Worm (Caenorhabditis elegans): ENCODE measurements around the gene srh-70.

The srh-70 gene

DNA sequence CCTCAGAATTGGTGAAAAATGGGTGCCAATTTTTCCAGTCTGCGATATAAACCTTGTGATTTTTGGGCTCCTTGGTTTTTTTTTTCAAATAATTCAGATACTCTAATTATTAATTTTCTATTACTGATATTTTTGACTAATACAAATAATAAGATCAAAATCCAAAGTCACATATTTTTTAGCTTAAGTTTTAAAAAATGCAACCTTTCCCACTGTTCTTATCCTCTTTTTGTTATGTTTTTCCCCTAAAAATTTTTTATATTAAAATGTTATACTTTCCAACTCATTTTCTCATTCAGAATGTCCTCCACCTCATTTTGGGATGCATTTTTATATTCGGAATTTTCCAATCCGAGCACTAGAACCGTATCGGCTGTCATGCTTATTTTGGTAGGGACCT is 12.3 kb upstream of the srh-70 start, which contains the start of gene srx-120:
Gene srx-120 (plus strand): TSS at position 301 of the 400 bp plus-strand sequence.
- TF ChIP-seq him-1 (tag; optimal IDR thresholded peaks at IDR 0.05) (no peak), W03F9.2 (tag; optimal IDR thresholded peaks at IDR 0.05) (no peak), dao-5 (tag; optimal IDR thresholded peaks at IDR 0.05) (no peak)

DNA sequence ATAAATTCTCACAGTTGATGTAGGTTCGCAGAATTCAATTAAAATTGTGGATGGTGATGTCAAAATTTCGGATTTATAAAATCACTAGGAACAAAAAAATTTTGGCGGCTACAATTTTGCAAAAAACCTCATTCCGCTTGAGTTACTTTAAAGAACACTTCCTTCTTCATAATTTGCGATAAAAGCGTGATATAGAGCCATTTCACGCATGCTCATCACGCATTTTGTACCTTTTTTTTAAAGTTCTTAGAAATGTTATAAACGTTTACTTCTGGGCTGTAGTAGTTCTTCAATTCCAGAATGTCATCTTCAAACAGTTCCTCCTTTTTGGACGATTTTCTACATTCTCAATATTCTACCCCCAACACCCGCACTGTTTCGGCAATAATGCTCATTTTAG is 9.3 kb upstream of the srh-70 start, which contains the start of gene srx-119:
Gene srx-119 (plus strand): TSS at position 301 of the 400 bp plus-strand sequence.
- TF ChIP-seq him-1 (tag; optimal IDR thresholded peaks at IDR 0.05) = no peak
- no peak for TF ChIP-seq W03F9.2 (tag; optimal IDR thresholded peaks at IDR 0.05)
- no peak for TF ChIP-seq dao-5 (tag; optimal IDR thresholded peaks at IDR 0.05)

DNA sequence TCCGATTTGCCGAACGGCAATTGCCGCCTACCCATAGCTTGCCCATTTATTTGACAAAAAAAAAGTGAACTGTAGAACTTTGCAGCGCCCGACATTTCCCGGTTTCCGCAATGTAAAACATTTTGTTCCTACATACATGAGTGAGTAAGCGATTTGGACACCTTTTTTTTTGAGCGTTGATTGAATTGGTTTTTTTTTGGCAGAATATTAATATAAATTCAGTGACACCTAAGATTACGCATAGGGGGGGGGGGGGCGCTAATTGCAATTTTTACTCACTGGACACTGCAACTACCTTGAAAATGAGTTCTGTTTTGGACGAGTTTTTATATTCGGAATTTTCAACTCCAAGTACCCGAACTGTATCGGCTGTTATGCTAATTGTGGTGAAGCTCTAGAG is 6.9 kb upstream of the srh-70 start, which contains the start of gene srx-118:
Gene srx-118 (plus strand): TSS at position 301 of the 400 bp plus-strand sequence.
- TF ChIP-seq dao-5 (tag; optimal IDR thresholded peaks at IDR 0.05) (no peak), him-1 (tag; optimal IDR thresholded peaks at IDR 0.05) (no peak), W03F9.2 (tag; optimal IDR thresholded peaks at IDR 0.05) (no peak)

DNA sequence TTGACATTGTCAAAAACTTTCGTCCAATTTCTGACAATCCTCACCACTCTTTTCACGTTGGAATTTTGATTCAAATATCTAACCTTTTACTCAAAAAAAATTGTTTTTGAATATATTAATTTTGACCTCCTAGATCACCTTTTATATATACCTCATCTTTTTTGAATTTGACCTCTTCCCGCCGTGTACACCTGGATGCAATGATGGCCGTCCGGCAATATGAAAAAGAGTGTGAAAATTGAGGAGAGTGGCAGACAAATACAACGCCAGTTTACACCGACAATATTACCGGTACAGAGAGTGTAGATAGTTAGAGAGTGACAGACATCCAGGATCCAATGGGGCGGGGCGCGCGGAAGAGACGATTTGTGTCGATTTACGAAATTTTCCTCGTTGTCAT is 957 bp upstream of the srh-70 start, which contains the start of gene ceh-99:
Gene ceh-99 (plus strand): TSS at position 366 of the 400 bp plus-strand sequence.
- no peak for TF ChIP-seq W03F9.2 (tag; optimal IDR thresholded peaks at IDR 0.05)
- TF ChIP-seq him-1 (tag; optimal IDR thresholded peaks at IDR 0.05) = no peak
- no peak for TF ChIP-seq dao-5 (tag; optimal IDR thresholded peaks at IDR 0.05)

DNA sequence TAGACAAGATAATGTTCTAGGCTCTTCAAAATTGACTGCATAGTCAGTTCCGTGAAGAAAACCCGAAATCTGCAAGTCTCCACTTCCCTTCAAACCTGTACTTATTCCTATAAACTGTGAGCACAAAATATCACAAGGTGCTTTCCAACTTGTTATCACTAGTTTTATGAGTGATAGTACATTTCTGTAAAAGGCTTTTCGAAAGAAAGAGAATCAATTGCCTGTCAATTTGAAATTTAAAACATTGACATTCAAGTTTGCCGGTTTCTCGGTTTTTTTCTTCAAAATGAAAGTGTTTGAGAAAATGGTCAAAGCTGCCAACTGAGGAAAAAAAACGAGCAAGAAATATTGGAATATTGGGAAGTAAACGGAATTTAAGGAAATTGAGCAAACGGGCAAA is 651 bp downstream of the srh-70 start:
- no peak for TF ChIP-seq him-1 (tag; optimal IDR thresholded peaks at IDR 0.05)
- no peak for TF ChIP-seq W03F9.2 (tag; optimal IDR thresholded peaks at IDR 0.05)
- TF ChIP-seq dao-5 (tag; optimal IDR thresholded peaks at IDR 0.05) = no peak

DNA sequence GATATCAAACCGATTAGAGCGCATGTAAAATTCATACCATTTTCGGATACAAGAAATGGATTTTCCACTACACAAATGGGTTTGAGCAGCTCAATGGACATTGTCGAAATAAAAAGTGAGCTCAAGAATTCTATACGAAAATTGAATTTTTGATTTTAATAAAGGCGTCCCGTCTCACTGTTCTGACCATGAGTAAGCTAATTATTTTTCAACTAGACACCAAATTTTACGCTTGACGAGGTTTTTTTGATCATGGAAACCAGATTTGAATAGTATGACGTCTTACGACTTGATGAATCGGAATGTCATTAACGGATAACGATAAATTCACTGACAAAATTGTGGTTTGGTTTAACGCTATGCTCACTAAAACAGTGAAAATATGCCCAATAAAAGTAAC is 2.3 kb downstream of the srh-70 start, which contains the start of gene srh-61:
Gene srh-61 (minus strand): TSS at position 101 of the 400 bp plus-strand sequence.
- TF ChIP-seq him-1 (tag; optimal IDR thresholded peaks at IDR 0.05) = no peak
- TF ChIP-seq W03F9.2 (tag; optimal IDR thresholded peaks at IDR 0.05) = no peak
- TF ChIP-seq dao-5 (tag; optimal IDR thresholded peaks at IDR 0.05) = no peak

DNA sequence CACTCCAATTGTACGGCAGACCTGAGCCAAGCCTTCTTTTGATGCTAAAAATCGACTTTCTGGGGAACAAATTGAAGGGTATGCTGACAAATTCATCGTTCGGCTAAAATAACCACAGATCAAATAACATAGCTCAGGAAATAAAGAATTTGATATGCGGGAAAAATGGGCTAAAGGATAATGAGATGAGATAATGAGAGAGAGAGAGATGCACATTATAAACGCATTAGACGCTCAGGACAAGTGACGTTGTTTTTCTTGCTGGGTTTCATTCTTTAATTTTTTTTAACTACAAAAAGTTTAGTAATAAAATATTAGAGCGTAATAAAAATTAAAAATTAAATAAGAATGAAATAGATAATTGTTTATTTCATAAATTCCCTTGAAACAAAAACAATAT is 4.0 kb downstream of the srh-70 start, which contains the start of gene srh-69:
Gene srh-69 (minus strand): TSS at position 101 of the 400 bp plus-strand sequence.
- TF ChIP-seq dao-5 (tag; optimal IDR thresholded peaks at IDR 0.05) (no peak), W03F9.2 (tag; optimal IDR thresholded peaks at IDR 0.05) (no peak), him-1 (tag; optimal IDR thresholded peaks at IDR 0.05) (no peak)

DNA sequence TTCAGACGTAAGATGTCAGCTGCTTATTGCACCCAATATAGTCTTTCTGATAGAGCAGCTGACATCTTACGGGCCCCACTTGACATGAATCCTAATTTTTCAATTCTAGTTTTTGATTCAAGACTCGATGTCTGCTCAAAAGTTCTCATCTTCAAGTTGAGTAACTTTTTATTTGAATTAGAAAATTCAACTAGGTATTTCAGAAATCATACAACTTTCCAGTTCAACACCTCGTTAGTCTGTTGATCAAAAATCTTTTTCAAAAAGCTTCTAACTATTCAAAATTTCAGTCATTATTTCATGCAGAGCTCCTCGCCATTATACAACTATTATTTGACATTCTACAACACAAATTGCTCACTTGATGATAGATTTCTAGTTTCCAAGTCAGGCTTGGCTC is 6.8 kb downstream of the srh-70 start, which contains the start of gene srh-73:
Gene srh-73 (plus strand): TSS at position 301 of the 400 bp plus-strand sequence.
- TF ChIP-seq him-1 (tag; optimal IDR thresholded peaks at IDR 0.05) (no peak), dao-5 (tag; optimal IDR thresholded peaks at IDR 0.05) (no peak), W03F9.2 (tag; optimal IDR thresholded peaks at IDR 0.05) (no peak)

DNA sequence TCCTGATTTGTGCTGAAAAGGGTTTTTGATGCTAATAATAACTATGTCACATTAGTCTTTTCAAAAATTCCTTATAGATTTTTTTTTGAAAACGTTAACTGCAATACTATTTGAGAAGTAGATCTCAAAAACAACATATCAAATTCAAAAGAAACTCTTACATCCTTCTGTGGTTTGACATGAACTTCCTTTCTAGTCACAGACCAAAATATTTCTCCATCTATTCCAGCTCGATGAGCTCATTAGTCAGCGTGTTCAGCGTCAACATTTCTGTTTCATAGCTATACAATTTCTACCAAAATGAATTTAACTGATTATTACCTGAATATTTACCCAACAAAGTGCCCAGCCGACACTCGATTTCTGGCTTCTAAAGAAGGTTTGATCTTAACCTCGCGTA is 10.0 kb downstream of the srh-70 start, which contains the start of gene srh-67:
Gene srh-67 (plus strand): TSS at position 301 of the 400 bp plus-strand sequence.
- TF ChIP-seq him-1 (tag; optimal IDR thresholded peaks at IDR 0.05) (no peak), W03F9.2 (tag; optimal IDR thresholded peaks at IDR 0.05) (no peak), dao-5 (tag; optimal IDR thresholded peaks at IDR 0.05) (no peak)

DNA sequence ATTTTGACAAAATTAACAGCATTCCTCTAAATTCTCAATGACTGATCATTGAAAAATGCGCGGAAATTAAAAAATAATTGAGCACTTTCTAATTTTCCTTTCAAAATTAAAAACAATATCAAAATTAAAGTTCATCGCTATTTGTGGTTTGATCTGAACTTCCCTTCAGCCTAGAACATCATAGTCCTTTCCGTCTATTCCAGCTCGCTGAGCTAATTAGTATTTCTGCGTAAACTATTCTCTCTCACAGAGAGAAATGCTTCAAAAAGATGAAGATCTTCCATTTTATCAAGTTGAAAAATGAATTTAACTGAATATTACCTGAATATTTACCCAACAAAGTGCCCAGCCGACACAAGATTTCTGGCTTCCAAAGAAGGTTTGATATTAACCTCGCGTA is 11.6 kb downstream of the srh-70 start, which contains the start of gene srh-68:
Gene srh-68 (plus strand): TSS at position 301 of the 400 bp plus-strand sequence.
- no peak for TF ChIP-seq W03F9.2 (tag; optimal IDR thresholded peaks at IDR 0.05)

DNA sequence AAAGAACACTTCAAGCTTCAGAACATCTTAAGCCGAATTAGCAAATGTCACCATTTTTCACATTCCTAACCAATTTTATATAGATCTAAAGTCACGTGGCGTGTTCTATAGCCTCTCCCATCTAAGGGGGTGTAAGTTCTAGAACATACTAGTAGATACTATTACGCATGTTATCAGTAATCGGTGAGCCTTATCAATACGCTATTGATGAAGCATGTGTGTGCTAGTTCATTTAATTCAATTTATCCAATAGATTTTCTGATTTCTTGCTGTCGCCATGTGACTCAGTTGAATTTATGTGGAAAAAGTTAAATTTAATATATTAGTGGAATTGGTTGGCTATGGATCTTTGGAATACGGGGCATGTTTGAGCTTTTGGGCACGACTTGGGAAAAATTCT is 12.1 kb downstream of the srh-70 start:
- no peak for TF ChIP-seq dao-5 (tag; optimal IDR thresholded peaks at IDR 0.05)
- no peak for TF ChIP-seq W03F9.2 (tag; optimal IDR thresholded peaks at IDR 0.05)
- TF ChIP-seq him-1 (tag; optimal IDR thresholded peaks at IDR 0.05) = no peak

DNA sequence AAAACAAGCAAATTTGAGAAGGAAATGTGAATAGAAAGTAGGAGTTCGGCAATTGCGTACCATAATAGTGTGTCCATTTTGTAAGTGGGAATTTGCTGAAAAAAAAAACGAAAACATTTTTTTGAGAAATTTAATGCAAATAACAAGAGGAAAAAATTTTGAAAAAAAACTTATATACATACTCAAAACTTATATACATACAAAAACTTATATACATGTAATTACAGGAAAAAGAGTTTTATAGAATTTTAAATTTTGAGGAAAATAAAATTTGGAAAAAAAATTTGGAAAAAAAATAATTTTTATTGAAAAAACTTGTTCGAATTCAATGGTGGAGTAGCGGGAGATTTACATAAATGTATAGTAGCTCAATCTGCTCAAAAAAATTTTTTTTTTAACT is 15.9 kb downstream of the srh-70 start, which contains the start of gene ador-1:
Gene ador-1 (minus strand): TSS at position 101 of the 400 bp plus-strand sequence.
- no peak for TF ChIP-seq him-1 (tag; optimal IDR thresholded peaks at IDR 0.05)
- TF ChIP-seq dao-5 (tag; optimal IDR thresholded peaks at IDR 0.05) = no peak
- no peak for TF ChIP-seq W03F9.2 (tag; optimal IDR thresholded peaks at IDR 0.05)

DNA sequence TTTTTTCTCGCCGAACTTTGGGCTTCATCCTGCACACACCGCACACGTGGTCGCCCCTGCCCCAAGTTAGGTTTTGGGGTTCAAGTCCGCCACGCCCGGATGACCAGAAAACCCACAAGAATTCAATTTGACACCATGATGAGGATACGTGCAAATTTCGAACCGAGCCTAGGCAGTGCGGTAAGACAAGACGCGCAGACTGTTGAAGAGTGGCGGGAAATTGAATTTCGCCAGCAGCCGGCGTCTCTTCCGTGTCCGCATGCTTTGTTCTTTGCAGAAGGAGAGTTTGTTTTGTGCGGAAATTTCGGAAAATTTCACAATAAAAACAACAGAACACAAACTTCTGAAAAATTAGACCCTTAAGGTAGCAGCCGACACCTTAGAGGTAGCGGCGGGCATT is 18.7 kb downstream of the srh-70 start:
- TF ChIP-seq W03F9.2 (tag; optimal IDR thresholded peaks at IDR 0.05) (no peak), dao-5 (tag; optimal IDR thresholded peaks at IDR 0.05) (no peak), him-1 (tag; optimal IDR thresholded peaks at IDR 0.05) (no peak)

DNA sequence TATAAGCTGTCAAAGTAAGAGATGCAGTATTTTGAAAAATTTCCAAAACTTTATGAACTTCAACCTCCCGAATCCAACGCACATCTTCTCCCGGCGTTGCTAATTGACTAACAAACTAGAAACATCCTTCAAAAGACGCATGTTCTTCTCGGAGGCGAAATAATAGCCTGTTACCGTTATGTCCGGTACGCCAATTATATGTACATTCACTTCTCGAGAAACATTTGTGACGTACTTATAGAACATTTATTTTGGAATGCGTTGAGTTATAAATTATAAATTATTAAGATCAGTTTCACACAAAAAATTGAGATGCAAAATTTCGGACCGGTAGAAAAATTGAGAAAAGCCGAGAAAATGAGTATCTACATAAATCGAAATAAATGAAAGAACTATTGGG is 21.7 kb downstream of the srh-70 start, which contains the start of gene T21B4.3:
Gene T21B4.3 (minus strand): TSS at position 101 of the 400 bp plus-strand sequence.
- no peak for TF ChIP-seq him-1 (tag; optimal IDR thresholded peaks at IDR 0.05)
- TF ChIP-seq W03F9.2 (tag; optimal IDR thresholded peaks at IDR 0.05) = no peak
- TF ChIP-seq dao-5 (tag; optimal IDR thresholded peaks at IDR 0.05) = no peak
